Worm (Caenorhabditis elegans) whole organism, young adult: Measurements from ENCODE around the gene cutl-19.

Experiments used
- B0019.2 ChIP-seq: fragments of 200-800 bp; sonication (Bioruptor generic); conservative IDR thresholded peaks from 2 replicates; pipeline ENCODE4 v1.3.6; 2022; ENCODE audit warnings: missing genetic modification reagents, missing genetic modification characterization, missing compliant biosample characterization
- B0035.1 ChIP-seq: sonication (generic microtip); optimal IDR thresholded peaks from 2 replicates; lab custom pipeline; 2016; ENCODE audit warnings: missing genetic modification characterization, mild to moderate bottlenecking, missing compliant biosample characterization, missing genotype, missing genetic modification reagents
- B0261.1 ChIP-seq: sonication (generic microtip); optimal IDR thresholded peaks from 2 replicates; lab custom pipeline; 2016; ENCODE audit warnings: mild to moderate bottlenecking, missing genetic modification characterization, moderate library complexity, missing compliant biosample characterization
- C17E4.6 ChIP-seq: fragments of 200-800 bp; sonication (Bioruptor generic); IDR thresholded peaks from 2 replicates; pipeline ENCODE4 v1.3.6; 2022; ENCODE audit warnings: missing genetic modification reagents, missing genetic modification characterization, missing compliant biosample characterization
- F22D6.2 ChIP-seq: sonication (generic microtip); optimal IDR thresholded peaks from 2 replicates; lab custom pipeline; 2016; ENCODE audit warnings: mild to moderate bottlenecking, missing genetic modification characterization, missing compliant biosample characterization
- F33H1.4 ChIP-seq: fragments of 200-800 bp; sonication (Bioruptor generic); IDR thresholded peaks from 2 replicates; pipeline ENCODE4 v1.3.6; 2022; ENCODE audit warnings: missing genetic modification reagents, missing genetic modification characterization, missing compliant biosample characterization
- F49E8.2 ChIP-seq: sonication (generic microtip); optimal IDR thresholded peaks from 3 replicates; lab custom pipeline; 2017; ENCODE audit warnings: missing genetic modification characterization, mild to moderate bottlenecking, missing compliant biosample characterization, antibody characterized with exemption, moderate library complexity; ENCODE audit not compliant: insufficient read depth
- K11D2.4 ChIP-seq: fragments of 200-800 bp; sonication (Bioruptor generic); IDR thresholded peaks from 2 replicates; pipeline ENCODE4 v1.3.6; 2022; ENCODE audit warnings: missing genetic modification reagents, missing genetic modification characterization, missing compliant biosample characterization
- T07F8.4 ChIP-seq: sonication (generic microtip); optimal IDR thresholded peaks from 2 replicates; lab custom pipeline; 2016; ENCODE audit warnings: mild to moderate bottlenecking, missing genetic modification characterization, moderate library complexity, missing compliant biosample characterization
- Y67H2A.10 ChIP-seq: fragments of 200-800 bp; sonication (Bioruptor generic); conservative IDR thresholded peaks from 2 replicates; pipeline ENCODE4 v1.3.6; 2022; ENCODE audit warnings: missing genetic modification reagents, missing genetic modification characterization, missing compliant biosample characterization
- akir-1 ChIP-seq: fragments of 200-800 bp; sonication (Bioruptor generic); optimal IDR thresholded peaks from 2 replicates; lab custom pipeline; 2018; ENCODE audit warnings: mild to moderate bottlenecking, missing genetic modification characterization, moderate library complexity, missing compliant biosample characterization
- aptf-2 ChIP-seq: fragments of 200-800 bp; sonication (Bioruptor generic); conservative IDR thresholded peaks from 2 replicates; pipeline ENCODE4 v1.3.6; 2022; ENCODE audit warnings: missing genetic modification reagents, missing genetic modification characterization, missing compliant biosample characterization
- atf-7 ChIP-seq: sonication (generic microtip); optimal IDR thresholded peaks from 2 replicates; lab custom pipeline; 2017; ENCODE audit warnings: mild to moderate bottlenecking, missing genetic modification characterization, missing compliant biosample characterization
- attf-3 ChIP-seq: fragments of 200-800 bp; sonication (Bioruptor generic); conservative IDR thresholded peaks from 2 replicates; pipeline ENCODE4 v1.3.6; 2022; ENCODE audit warnings: missing genetic modification reagents, missing genetic modification characterization, missing compliant biosample characterization
- bed-2 ChIP-seq: fragments of 200-800 bp; sonication (Bioruptor generic); IDR thresholded peaks from 2 replicates; pipeline ENCODE4 v1.3.6; 2022; ENCODE audit warnings: missing genetic modification reagents, missing genetic modification characterization, missing compliant biosample characterization
- ceh-27 ChIP-seq: fragments of 200-800 bp; sonication (Bioruptor generic); optimal IDR thresholded peaks from 2 replicates; lab custom pipeline; 2018; ENCODE audit warnings: mild to moderate bottlenecking, missing genetic modification characterization, moderate library complexity, missing compliant biosample characterization
- ceh-79 ChIP-seq: sonication (generic microtip); optimal IDR thresholded peaks from 2 replicates; lab custom pipeline; 2017; ENCODE audit warnings: mild to moderate bottlenecking, missing genetic modification characterization, missing compliant biosample characterization
- die-1 ChIP-seq: sonication (generic microtip); optimal IDR thresholded peaks from 2 replicates; lab custom pipeline; 2016; ENCODE audit warnings: missing genotype, mild to moderate bottlenecking, missing genetic modification characterization, missing compliant biosample characterization
- dox-1 ChIP-seq: fragments of 200-800 bp; sonication (Bioruptor generic); IDR thresholded peaks from 2 replicates; pipeline ENCODE4 v1.3.6; 2022; ENCODE audit warnings: missing genetic modification reagents, missing genetic modification characterization, missing compliant biosample characterization
- dpff-1 ChIP-seq: sonication (generic microtip); optimal IDR thresholded peaks from 2 replicates; lab custom pipeline; 2017; ENCODE audit warnings: mild to moderate bottlenecking, missing genetic modification characterization, missing compliant biosample characterization
- egl-44 ChIP-seq: fragments of 200-800 bp; sonication (Bioruptor generic); IDR thresholded peaks from 2 replicates; pipeline ENCODE4 v1.3.6; 2022; ENCODE audit warnings: missing genetic modification reagents, missing genetic modification characterization, missing compliant biosample characterization
- egrh-3 ChIP-seq: fragments of 200-800 bp; sonication (Bioruptor generic); IDR thresholded peaks from 2 replicates; pipeline ENCODE4 v1.3.6; 2022; ENCODE audit warnings: missing genetic modification reagents, missing genetic modification characterization, missing compliant biosample characterization
- fkh-3 ChIP-seq: sonication (generic microtip); optimal IDR thresholded peaks from 2 replicates; lab custom pipeline; 2016; ENCODE audit warnings: mild to moderate bottlenecking, missing genetic modification characterization, missing compliant biosample characterization
- him-1 ChIP-seq: sonication (generic microtip); optimal IDR thresholded peaks from 2 replicates; lab custom pipeline; 2016; ENCODE audit warnings: missing genotype, missing genetic modification reagents, missing genetic modification characterization, missing compliant biosample characterization
- hmg-20 ChIP-seq: fragments of 200-800 bp; sonication (Bioruptor generic); IDR thresholded peaks from 2 replicates; pipeline ENCODE4 v1.3.6; 2022; ENCODE audit warnings: missing genetic modification reagents, missing genetic modification characterization, missing compliant biosample characterization
- lin-40 ChIP-seq: sonication (generic microtip); optimal IDR thresholded peaks from 2 replicates; lab custom pipeline; 2016; ENCODE audit warnings: missing genetic modification characterization, mild to moderate bottlenecking, missing compliant biosample characterization, missing genotype, missing genetic modification reagents
- lin-54 ChIP-seq: fragments of 200-800 bp; sonication (Bioruptor generic); optimal IDR thresholded peaks from 2 replicates; lab custom pipeline; 2018; ENCODE audit warnings: mild to moderate bottlenecking, missing genetic modification characterization, missing compliant biosample characterization
- lir-1 ChIP-seq: fragments of 200-800 bp; sonication (Bioruptor generic); conservative IDR thresholded peaks from 2 replicates; pipeline ENCODE4 v1.3.6; 2022; ENCODE audit warnings: missing genetic modification reagents, missing genetic modification characterization, missing compliant biosample characterization
- madf-10 ChIP-seq: sonication (generic microtip); optimal IDR thresholded peaks from 2 replicates; lab custom pipeline; 2016; ENCODE audit warnings: mild to moderate bottlenecking, missing genetic modification characterization, missing compliant biosample characterization
- mel-28 ChIP-seq: sonication (generic microtip); optimal IDR thresholded peaks from 2 replicates; lab custom pipeline; 2016; ENCODE audit warnings: borderline replicate concordance, mild to moderate bottlenecking, missing genetic modification characterization, missing compliant biosample characterization
- nfya-1 ChIP-seq: sonication (generic microtip); optimal IDR thresholded peaks from 2 replicates; lab custom pipeline; 2017; ENCODE audit warnings: antibody characterized with exemption, missing compliant biosample characterization, missing genetic modification characterization, borderline replicate concordance; ENCODE audit not compliant: insufficient read depth
- nfya-2 ChIP-seq: fragments of 200-800 bp; sonication (Bioruptor generic); IDR thresholded peaks from 2 replicates; pipeline ENCODE4 v1.3.6; 2022; ENCODE audit warnings: missing genetic modification reagents, missing genetic modification characterization, missing compliant biosample characterization
- nhr-120 ChIP-seq: fragments of 200-800 bp; sonication (Bioruptor generic); IDR thresholded peaks from 2 replicates; pipeline ENCODE4 v1.3.6; 2022; ENCODE audit warnings: missing genetic modification characterization, missing compliant biosample characterization
- pbrm-1 ChIP-seq: fragments of 200-800 bp; sonication (Bioruptor generic); IDR thresholded peaks from 2 replicates; pipeline ENCODE4 v1.3.6; 2022; ENCODE audit warnings: missing genetic modification reagents, missing genetic modification characterization, missing compliant biosample characterization
- rec-8 ChIP-seq, 2 experiments: sonication (generic microtip); optimal IDR thresholded peaks; 2 replicates each; lab custom pipeline; 2016; ENCODE audit warnings: mild to moderate bottlenecking in 2 of 2, missing genetic modification characterization in 2 of 2, missing genetic modification reagents in 2 of 2, missing genotype in 2 of 2, missing biosample characterization in 1 of 2, missing compliant biosample characterization in 1 of 2, moderate library complexity in 1 of 2
- sdz-38 ChIP-seq: sonication (generic microtip); optimal IDR thresholded peaks from 2 replicates; lab custom pipeline; 2016; ENCODE audit warnings: missing genotype, missing genetic modification characterization, missing compliant biosample characterization
- sea-2 ChIP-seq: fragments of 200-800 bp; sonication (Bioruptor generic); IDR thresholded peaks from 2 replicates; pipeline ENCODE4 v1.3.6; 2022; ENCODE audit warnings: missing genetic modification characterization, missing compliant biosample characterization
- snpc-1.1 ChIP-seq: sonication (generic microtip); optimal IDR thresholded peaks from 2 replicates; lab custom pipeline; 2017; ENCODE audit warnings: missing genetic modification characterization, mild to moderate bottlenecking, missing compliant biosample characterization, antibody characterized with exemption, moderate library complexity, missing genotype, missing genetic modification reagents; ENCODE audit not compliant: insufficient read depth
- snpc-1.3 ChIP-seq: sonication (generic microtip); optimal IDR thresholded peaks from 2 replicates; lab custom pipeline; 2017; ENCODE audit warnings: missing genetic modification characterization, mild to moderate bottlenecking, missing compliant biosample characterization, antibody characterized with exemption, moderate library complexity, missing genotype, missing genetic modification reagents; ENCODE audit not compliant: insufficient read depth
- snpc-3.4 ChIP-seq: sonication (generic microtip); optimal IDR thresholded peaks from 2 replicates; lab custom pipeline; 2017; ENCODE audit warnings: missing genetic modification characterization, mild to moderate bottlenecking, missing compliant biosample characterization, antibody characterized with exemption, moderate library complexity, missing genotype, missing genetic modification reagents
- sptf-2 ChIP-seq: fragments of 200-800 bp; sonication (Bioruptor generic); optimal IDR thresholded peaks from 2 replicates; lab custom pipeline; 2018; ENCODE audit warnings: mild to moderate bottlenecking, missing genetic modification characterization, missing compliant biosample characterization
- tbx-9 ChIP-seq: sonication (generic microtip); optimal IDR thresholded peaks from 2 replicates; lab custom pipeline; 2016; ENCODE audit warnings: borderline replicate concordance, missing genetic modification characterization, inconsistent platforms, missing compliant biosample characterization
- xnd-1 ChIP-seq: sonication (generic microtip); optimal IDR thresholded peaks from 2 replicates; lab custom pipeline; 2016; ENCODE audit warnings: missing genotype, missing genetic modification reagents, missing genetic modification characterization, missing compliant biosample characterization
- zfh-2 ChIP-seq: fragments of 200-800 bp; sonication (Bioruptor generic); conservative IDR thresholded peaks from 2 replicates; pipeline ENCODE4 v1.3.6; 2022; ENCODE audit warnings: missing genetic modification reagents, missing genetic modification characterization, missing compliant biosample characterization
- ztf-18 ChIP-seq: sonication (generic microtip); optimal IDR thresholded peaks from 2 replicates; lab custom pipeline; 2016; ENCODE audit warnings: missing genotype, mild to moderate bottlenecking, missing genetic modification characterization, missing compliant biosample characterization
- ztf-25 ChIP-seq: fragments of 200-800 bp; sonication (Bioruptor generic); IDR thresholded peaks from 2 replicates; pipeline ENCODE4 v1.3.6; 2022; ENCODE audit warnings: missing genetic modification reagents, missing genetic modification characterization, missing compliant biosample characterization
- ztf-28 ChIP-seq: fragments of 200-800 bp; sonication (Bioruptor generic); IDR thresholded peaks from 2 replicates; pipeline ENCODE4 v1.3.6; 2022; ENCODE audit warnings: missing genetic modification reagents, missing genetic modification characterization, missing compliant biosample characterization
- ztf-6 ChIP-seq: fragments of 200-800 bp; sonication (Bioruptor generic); IDR thresholded peaks from 2 replicates; pipeline ENCODE4 v1.3.6; 2022; ENCODE audit warnings: missing genetic modification reagents, missing genetic modification characterization, missing compliant biosample characterization

Gene cutl-19

ce11 chrIII:5230415-5230814 is 13.0 kb upstream of the cutl-19 start, which contains the start of gene prmt-5 (continued):
- TF ChIP-seq nfya-2, result peak; percentile 37; the same call in 1 of the 2 replicates
- TF ChIP-seq atf-7 (tag; lab: Kevin White, UChicago), result peak; percentile 79
- TF ChIP-seq xnd-1, result peak; percentile 43
- no peak for TF ChIP-seq bed-2 (GFP tag; lab: Robert Waterston, UW)
- TF ChIP-seq him-1 (tag; lab: Kevin White, UChicago), result peak; percentile 3
- TF ChIP-seq mel-28, result no peak
- no peak for TF ChIP-seq aptf-2 (GFP tag; lab: Robert Waterston, UW)
- TF ChIP-seq die-1 (tag; lab: Kevin White, UChicago), result peak; percentile 10
- TF ChIP-seq lir-1 (GFP tag; lab: Robert Waterston, UW), result no peak
- TF ChIP-seq tbx-9 (tag; lab: Kevin White, UChicago), result peak; percentile 26
- TF ChIP-seq ceh-27 (GFP tag; lab: Kevin White, UChicago), result peak; percentile 12
- TF ChIP-seq zfh-2 (GFP tag; lab: Robert Waterston, UW), result no peak
- peak; percentile 76 for TF ChIP-seq B0035.1 (tag; lab: Kevin White, UChicago)
- no peak for TF ChIP-seq egl-44 (GFP tag; lab: Robert Waterston, UW)
- no peak for TF ChIP-seq B0019.2
- peak; percentile 90 for TF ChIP-seq ceh-79 (tag; lab: Kevin White, UChicago)
- peak; percentile 53 for TF ChIP-seq lin-40 (tag; lab: Kevin White, UChicago)
- peak; percentile 70 for TF ChIP-seq hmg-20 (GFP tag; lab: Robert Waterston, UW)
- TF ChIP-seq F33H1.4 (GFP tag; lab: Robert Waterston, UW), result peak; percentile 27; the same call in 1 of the 2 replicates
- no peak for TF ChIP-seq nhr-120 (GFP tag; lab: Robert Waterston, UW)
- peak; percentile 29 for TF ChIP-seq snpc-1.1 (tag; lab: Kevin White, UChicago)
- TF ChIP-seq lin-54 (GFP tag; lab: Kevin White, UChicago), result peak; percentile 68
- TF ChIP-seq dox-1 (GFP tag; lab: Robert Waterston, UW), result peak; percentile 59
- TF ChIP-seq ztf-6 (GFP tag; lab: Robert Waterston, UW), result no peak
- TF ChIP-seq snpc-1.3 (tag; lab: Kevin White, UChicago), result peak; percentile 68
- TF ChIP-seq ztf-28, result no peak
- peak; percentile 91 for TF ChIP-seq F49E8.2 (tag; lab: Kevin White, UChicago)
- TF ChIP-seq fkh-3 (tag; lab: Kevin White, UChicago), result peak; percentile 95
- TF ChIP-seq T07F8.4 (tag; lab: Kevin White, UChicago), result no peak
- no peak for TF ChIP-seq F22D6.2
- no peak for TF ChIP-seq rec-8 (tag; optimal IDR thresholded peaks at IDR 0.05; lab: Kevin White, UChicago)
- no peak for TF ChIP-seq Y67H2A.10
- TF ChIP-seq ztf-25 (GFP tag; lab: Robert Waterston, UW), result no peak
- no peak for TF ChIP-seq C17E4.6
- no peak for TF ChIP-seq egrh-3 (GFP tag; lab: Robert Waterston, UW)
- TF ChIP-seq pbrm-1, result peak; percentile 68; the same call in 1 of the 2 replicates
- no peak for TF ChIP-seq akir-1
- no peak for TF ChIP-seq sptf-2 (GFP tag; lab: Kevin White, UChicago)
- TF ChIP-seq sea-2 (GFP tag; lab: Robert Waterston, UW), result no peak
- TF ChIP-seq nfya-1 (tag; lab: Kevin White, UChicago), result no peak
- no peak for TF ChIP-seq attf-3 (GFP tag; lab: Robert Waterston, UW)
- TF ChIP-seq B0261.1, result peak; percentile 22
- TF ChIP-seq dpff-1 (tag; lab: Kevin White, UChicago), result peak; percentile 95
- TF ChIP-seq K11D2.4 (GFP tag; lab: Robert Waterston, UW), result no peak
- TF ChIP-seq sdz-38, result no peak
- peak; percentile 40 for TF ChIP-seq ztf-18 (tag; lab: Kevin White, UChicago)
- peak; percentile 48 for TF ChIP-seq madf-10
- TF ChIP-seq snpc-3.4, result peak; percentile 62
